Fruit fly (Drosophila melanogaster) Kc167 (cell line): Measurements from ENCODE around the gene spri.

Experiments
- Myc ChIP-seq: fragments of >200 bp; optimal IDR thresholded peaks from 2 replicates; lab custom pipeline; 2017; ENCODE audit warnings: missing external identifiers
- h ChIP-seq: fragments of >200 bp; optimal IDR thresholded peaks from 3 replicates; lab custom pipeline; 2018; ENCODE audit warnings: missing external identifiers
- psq ChIP-seq: fragments of >200 bp; optimal IDR thresholded peaks from 2 replicates; lab custom pipeline; 2017; ENCODE audit warnings: missing external identifiers

DNA sequence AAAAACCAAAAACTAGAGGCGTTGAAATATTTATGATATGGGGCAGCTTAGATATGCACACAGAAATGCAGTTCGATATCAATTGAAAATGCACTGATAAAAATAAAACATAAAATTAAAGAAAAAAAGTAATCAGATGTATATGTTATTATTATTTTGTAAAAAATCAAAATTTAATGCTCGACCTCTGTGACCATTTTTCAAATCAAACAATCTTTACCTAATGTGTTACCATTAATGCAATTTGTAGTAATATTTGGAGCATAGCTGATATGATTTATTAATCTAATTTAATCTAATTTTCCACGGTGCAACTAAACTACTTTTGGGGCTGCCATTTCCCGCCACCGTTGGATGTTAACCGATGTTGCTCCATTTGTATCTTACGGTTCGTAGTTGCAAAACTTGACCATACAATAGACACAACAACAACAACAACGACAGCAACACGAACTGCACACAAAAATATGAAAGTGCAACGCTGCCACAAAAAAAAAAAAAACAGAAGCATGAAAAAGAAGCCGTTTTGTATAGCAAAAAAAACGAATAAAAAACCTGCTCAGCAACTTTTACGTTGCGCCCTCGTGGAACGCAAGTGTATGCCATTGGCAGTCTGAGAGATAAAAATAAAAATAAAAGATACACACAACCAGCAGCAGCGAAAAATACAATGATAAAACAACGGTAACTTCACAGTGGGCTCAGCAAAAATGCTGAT is 49.2 kb downstream of the spri start:
- TF ChIP-seq Myc (lab: Kevin White, UChicago) (no peak), psq (no peak), h (lab: Kevin White, UChicago) (no peak)
